Worm (Caenorhabditis elegans) whole organism, young adult: Measurements from ENCODE around the gene srh-292.

Experiments used
- Y79H2A.3 ChIP-seq: fragments of 200-800 bp; sonication (Bioruptor generic); conservative IDR thresholded peaks from 2 replicates; pipeline ENCODE4 v1.3.6; 2022; ENCODE audit warnings: missing genetic modification reagents, missing genetic modification characterization, missing compliant biosample characterization
- Y95B8A.8 ChIP-seq: fragments of 200-800 bp; sonication (Bioruptor generic); IDR thresholded peaks from 2 replicates; pipeline ENCODE4 v1.3.6; 2022; ENCODE audit warnings: missing genetic modification reagents, missing genetic modification characterization, missing compliant biosample characterization
- ama-1 ChIP-seq, 3 experiments: fragments of 150-350 bp in 1 of 3; sonication (generic microtip) in 2 of 3; optimal IDR thresholded peaks; 2 replicates each; lab custom pipeline; 2014 to 2018; ENCODE audit warnings: missing biosample characterization in 2 of 3, missing genetic modification characterization in 2 of 3, missing genetic modification reagents in 2 of 3
- attf-6 ChIP-seq: fragments of 200-800 bp; sonication (Bioruptor generic); IDR thresholded peaks from 2 replicates; pipeline ENCODE4 v1.3.6; 2022; ENCODE audit warnings: missing genetic modification reagents, missing genetic modification characterization, missing compliant biosample characterization
- ceh-40 ChIP-seq: fragments of 200-800 bp; sonication (Bioruptor generic); IDR thresholded peaks from 2 replicates; pipeline ENCODE4 v1.3.6; 2022; ENCODE audit warnings: missing genetic modification characterization, missing compliant biosample characterization
- mes-4 ChIP-seq: sonication (generic microtip); optimal IDR thresholded peaks from 2 replicates; lab custom pipeline; 2016; ENCODE audit warnings: missing genotype, missing genetic modification characterization, missing compliant biosample characterization
- nhr-27 ChIP-seq: fragments of 200-800 bp; sonication (Bioruptor generic); optimal IDR thresholded peaks from 2 replicates; lab custom pipeline; 2018; ENCODE audit warnings: mild to moderate bottlenecking, missing genetic modification characterization, moderate library complexity, missing compliant biosample characterization
- unc-62 ChIP-seq: fragments of 150-350 bp; optimal IDR thresholded peaks from 2 replicates; lab custom pipeline; 2014; ENCODE audit warnings: missing biosample characterization, missing genetic modification reagents, missing genetic modification characterization
- ztf-25 ChIP-seq: fragments of 200-800 bp; sonication (Bioruptor generic); IDR thresholded peaks from 2 replicates; pipeline ENCODE4 v1.3.6; 2022; ENCODE audit warnings: missing genetic modification reagents, missing genetic modification characterization, missing compliant biosample characterization

DNA sequence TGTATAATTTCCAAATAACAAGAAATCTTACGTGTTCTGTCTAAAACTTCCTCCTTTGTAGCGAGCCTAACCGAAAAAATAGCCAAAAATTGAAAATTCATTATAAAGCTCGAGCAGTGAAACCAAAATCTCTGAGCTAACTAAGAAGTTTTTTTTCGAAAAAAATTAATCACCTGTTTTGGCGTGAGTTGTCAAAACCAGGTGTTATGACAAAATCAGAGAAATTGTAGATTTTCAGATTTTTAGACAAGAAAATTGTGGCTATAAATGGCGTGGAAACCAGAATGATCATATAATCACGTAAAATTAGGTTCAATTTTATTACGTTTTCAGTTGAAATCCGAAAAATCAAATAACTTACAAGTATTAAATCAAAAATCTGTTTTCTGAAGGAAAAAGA, 29.5 kb upstream of the srh-292 start, which contains the start of gene sre-21:
- TF ChIP-seq ama-1 (optimal IDR thresholded peaks at IDR 0.05; lab: Kevin White, UChicago) (no peak), ama-1 (GFP tag; optimal IDR thresholded peaks at IDR 0.05; lab: Kevin White, UChicago) (no peak), attf-6 (GFP tag; lab: Robert Waterston, UW) (no peak), unc-62 (no peak), Y79H2A.3 (GFP tag; lab: Robert Waterston, UW) (no peak), Y95B8A.8 (GFP tag; lab: Robert Waterston, UW) (no peak), nhr-27 (tag; lab: Kevin White, UChicago) (no peak), mes-4 (no peak), ztf-25 (GFP tag; lab: Robert Waterston, UW) (no peak), ceh-40 (no peak)
